Fruit fly (Drosophila melanogaster): Measurements from ENCODE around the gene alt.

Gene alt

dm6 chr3R:17680639-17681302, 1.5 kb downstream of the alt start (continued):
- no peak for TF ChIP-seq pzg (GFP tag; optimal IDR thresholded peaks at IDR 0.05)
- no peak for TF ChIP-seq oc (tag; optimal IDR thresholded peaks at IDR 0.05)
- no peak for TF ChIP-seq CG32767 (GFP tag; IDR thresholded peaks at IDR 0.05)
- no peak for TF ChIP-seq CG7745 (tag; optimal IDR thresholded peaks at IDR 0.05)
- TF ChIP-seq CG15479 (GFP tag; optimal IDR thresholded peaks at IDR 0.05): no peak
- no peak for TF ChIP-seq Nf-YA (GFP tag; IDR thresholded peaks at IDR 0.05)
- TF ChIP-seq emc (GFP tag; optimal IDR thresholded peaks at IDR 0.05): no peak
- TF ChIP-seq Lhr (GFP tag; optimal IDR thresholded peaks at IDR 0.05): no peak
- peak; percentile 32 for TF ChIP-seq CG3281 (GFP tag; optimal IDR thresholded peaks at IDR 0.05)
- no peak for TF ChIP-seq knrl (GFP tag; IDR thresholded peaks at IDR 0.05; ENCODE audit: partially characterized antibody)
- no peak for TF ChIP-seq CG1832 (GFP tag; optimal IDR thresholded peaks at IDR 0.05)
- no peak for TF ChIP-seq vnd (GFP tag; IDR thresholded peaks at IDR 0.05; ENCODE audit: partially characterized antibody)
- no peak for TF ChIP-seq Deaf1 (tag; optimal IDR thresholded peaks at IDR 0.05)
- no peak for TF ChIP-seq twi (tag; optimal IDR thresholded peaks at IDR 0.05)
- no peak for TF ChIP-seq BEAF-32 (GFP tag; optimal IDR thresholded peaks at IDR 0.05)
- TF ChIP-seq CG6791 (GFP tag; IDR thresholded peaks at IDR 0.05; ENCODE audit: partially characterized antibody): no peak
- no peak for TF ChIP-seq shn (GFP tag; optimal IDR thresholded peaks at IDR 0.05)
- no peak for TF ChIP-seq CG6175 (GFP tag; IDR thresholded peaks at IDR 0.05)
- peak; percentile 30 for TF ChIP-seq zfh2 (GFP tag; optimal IDR thresholded peaks at IDR 0.05)
- no peak for TF ChIP-seq CG9817 (tag; optimal IDR thresholded peaks at IDR 0.05)
- TF ChIP-seq CG14667 (GFP tag; IDR thresholded peaks at IDR 0.05): no peak
- TF ChIP-seq CG30431 (GFP tag; optimal IDR thresholded peaks at IDR 0.05): no peak
- peak; percentile 9 for TF ChIP-seq cato (GFP tag; optimal IDR thresholded peaks at IDR 0.05; ENCODE audit: borderline replicate concordance)
- peak; percentile 40 for TF ChIP-seq lilli (GFP tag; optimal IDR thresholded peaks at IDR 0.05)
- TF ChIP-seq peb (GFP tag; IDR thresholded peaks at IDR 0.05): no peak
- peak; percentile 43; the same call in 1 of the 2 replicates for TF ChIP-seq ara (GFP tag; IDR thresholded peaks at IDR 0.05)
- no peak for TF ChIP-seq CG12744 (GFP tag; optimal IDR thresholded peaks at IDR 0.05)
- TF ChIP-seq Antp (GFP tag; optimal IDR thresholded peaks at IDR 0.05): no peak
- TF ChIP-seq sr (GFP tag; IDR thresholded peaks at IDR 0.05): no peak
- peak; percentile 54 for TF ChIP-seq zen (tag; optimal IDR thresholded peaks at IDR 0.05)
- TF ChIP-seq Doc2 (GFP tag; IDR thresholded peaks at IDR 0.05): no peak
- no peak for TF ChIP-seq CG9876 (GFP tag; optimal IDR thresholded peaks at IDR 0.05)
- TF ChIP-seq lmd (GFP tag; IDR thresholded peaks at IDR 0.05): peak; percentile 32; the same call in 1 of the 2 replicates
- peak; percentile 70 for TF ChIP-seq CG2678 (tag; optimal IDR thresholded peaks at IDR 0.05)
- TF ChIP-seq nmo (GFP tag; optimal IDR thresholded peaks at IDR 0.05): peak; percentile 69
- TF ChIP-seq CG7839 (tag; optimal IDR thresholded peaks at IDR 0.05): peak; percentile 50
- TF ChIP-seq pfk (GFP tag; optimal IDR thresholded peaks at IDR 0.05): no peak
- no peak for TF ChIP-seq grn (GFP tag; optimal IDR thresholded peaks at IDR 0.05)
- no peak for TF ChIP-seq gro (GFP tag; optimal IDR thresholded peaks at IDR 0.05)
- TF ChIP-seq cad (GFP tag; optimal IDR thresholded peaks at IDR 0.05): no peak
- TF ChIP-seq scrt (GFP tag; optimal IDR thresholded peaks at IDR 0.05): no peak
- no peak for TF ChIP-seq btn (GFP tag; optimal IDR thresholded peaks at IDR 0.05)
- no peak for TF ChIP-seq vvl (GFP tag; IDR thresholded peaks at IDR 0.05)
- TF ChIP-seq Oaz (GFP tag; IDR thresholded peaks at IDR 0.05): no peak
- no peak for TF ChIP-seq Lim3 (GFP tag; IDR thresholded peaks at IDR 0.05)
- TF ChIP-seq az2 (GFP tag; optimal IDR thresholded peaks at IDR 0.05): peak; percentile 30
- peak; percentile 61 for TF ChIP-seq CG9437 (GFP tag; optimal IDR thresholded peaks at IDR 0.05)
- no peak for TF ChIP-seq slou (GFP tag; optimal IDR thresholded peaks at IDR 0.05)
- no peak for TF ChIP-seq kah (GFP tag; optimal IDR thresholded peaks at IDR 0.05)
- no peak for TF ChIP-seq run (tag; optimal IDR thresholded peaks at IDR 0.05)
- TF ChIP-seq MESR4 (GFP tag; optimal IDR thresholded peaks at IDR 0.05): no peak
